Worm (Caenorhabditis elegans): ENCODE data around the gene ttr-22.

- TF ChIP-seq ama-1 (optimal IDR thresholded peaks at IDR 0.05), result no peak
- no peak for TF ChIP-seq pes-1 (GFP tag; IDR thresholded peaks at IDR 0.05)
- no peak for TF ChIP-seq tra-4 (tag; optimal IDR thresholded peaks at IDR 0.05)
- no peak for TF ChIP-seq flt-1 (GFP tag; IDR thresholded peaks at IDR 0.05)
- no peak for TF ChIP-seq ets-7 (tag; optimal IDR thresholded peaks at IDR 0.05)
- TF ChIP-seq hmg-4 (GFP tag; optimal IDR thresholded peaks at IDR 0.05), result no peak
- TF ChIP-seq scrt-1 (GFP tag; IDR thresholded peaks at IDR 0.05), result no peak
- TF ChIP-seq ceh-13 (GFP tag; optimal IDR thresholded peaks at IDR 0.05), result no peak
- no peak for TF ChIP-seq F13C5.2 (tag; optimal IDR thresholded peaks at IDR 0.05)
- no peak for TF ChIP-seq sea-1 (GFP tag; conservative IDR thresholded peaks at IDR 0.05)
- TF ChIP-seq B0310.2 (tag; optimal IDR thresholded peaks at IDR 0.05), result no peak
- TF ChIP-seq tbx-11 (GFP tag; IDR thresholded peaks at IDR 0.05), result no peak
These were observed 30.1 kb upstream of the ttr-22 start for ce11 chrV:12211090-12211489.

All from whole organism, early embryonic.